Worm (Caenorhabditis elegans) whole organism, L4 larva: ENCODE results near the gene Y48A6B.7.

Experiments used
- D1046.2 ChIP-seq: fragments of 200-800 bp; sonication (Bioruptor generic); IDR thresholded peaks from 2 replicates; pipeline ENCODE4 v1.3.6; 2022; ENCODE audit warnings: missing genetic modification characterization, missing compliant biosample characterization
- F10B5.3 ChIP-seq: sonication (generic microtip); optimal IDR thresholded peaks from 2 replicates; lab custom pipeline; 2016; ENCODE audit warnings: mild to moderate bottlenecking, missing genetic modification characterization, missing compliant biosample characterization
- F37D6.2 ChIP-seq: sonication (generic microtip); optimal IDR thresholded peaks from 2 replicates; lab custom pipeline; 2016; ENCODE audit warnings: mild to moderate bottlenecking, missing genetic modification characterization, missing compliant biosample characterization
- F44E2.7 ChIP-seq: fragments of 200-800 bp; sonication (Bioruptor generic); IDR thresholded peaks from 2 replicates; pipeline ENCODE4 v2.1.2; 2022; ENCODE audit warnings: missing genetic modification characterization, missing compliant biosample characterization
- T26A8.4 ChIP-seq: fragments of 200-800 bp; sonication (Bioruptor generic); IDR thresholded peaks from 2 replicates; pipeline ENCODE4 v1.3.6; 2022; ENCODE audit warnings: missing genetic modification characterization, missing compliant biosample characterization
- Y75B8A.6 ChIP-seq: fragments of 200-800 bp; sonication (Bioruptor generic); IDR thresholded peaks from 2 replicates; pipeline ENCODE4 v1.3.6; 2022; ENCODE audit warnings: missing genetic modification reagents, missing genetic modification characterization, missing compliant biosample characterization
- ZK337.2 ChIP-seq: fragments of 200-800 bp; sonication (Bioruptor generic); IDR thresholded peaks from 2 replicates; pipeline ENCODE4 v1.3.6; 2022; ENCODE audit warnings: missing genetic modification reagents, missing genetic modification characterization, missing compliant biosample characterization
- ceh-32 ChIP-seq: sonication (generic microtip); optimal IDR thresholded peaks from 2 replicates; lab custom pipeline; 2016; ENCODE audit warnings: mild to moderate bottlenecking, missing genetic modification characterization, missing compliant biosample characterization; ENCODE audit not compliant: poor library complexity
- ceh-62 ChIP-seq: sonication (generic microtip); optimal IDR thresholded peaks from 2 replicates; lab custom pipeline; 2017; ENCODE audit warnings: missing biosample characterization, missing genetic modification characterization
- daf-12 ChIP-seq: fragments of 150-350 bp; optimal IDR thresholded peaks from 2 replicates; lab custom pipeline; 2014; ENCODE audit warnings: missing biosample characterization, missing genetic modification reagents, missing genetic modification characterization
- daf-16 ChIP-seq, 3 experiments: sonication (generic microtip); optimal IDR thresholded peaks; 2 replicates each; lab custom pipeline; 2016 to 2017; ENCODE audit warnings: missing genetic modification characterization in 3 of 3, missing genetic modification reagents in 3 of 3, mild to moderate bottlenecking in 2 of 3, missing compliant biosample characterization in 2 of 3, missing biosample characterization in 1 of 3, moderate library complexity in 1 of 3
- dmd-6 ChIP-seq: fragments of 200-800 bp; sonication (Bioruptor generic); IDR thresholded peaks from 2 replicates; pipeline ENCODE4 v1.3.6; 2022; ENCODE audit warnings: missing genetic modification reagents, missing genetic modification characterization, missing compliant biosample characterization
- dpl-1 ChIP-seq: fragments of 150-350 bp; optimal IDR thresholded peaks from 2 replicates; lab custom pipeline; 2014; ENCODE audit warnings: missing biosample characterization, missing genetic modification reagents, missing genetic modification characterization
- dve-1 ChIP-seq: sonication (generic microtip); optimal IDR thresholded peaks from 2 replicates; lab custom pipeline; 2017; ENCODE audit warnings: antibody characterized with exemption, mild to moderate bottlenecking, missing genetic modification characterization, missing compliant biosample characterization; ENCODE audit not compliant: insufficient read depth
- egl-27 ChIP-seq: sonication (generic microtip); optimal IDR thresholded peaks from 3 replicates; lab custom pipeline; 2017; ENCODE audit warnings: missing biosample characterization, missing genetic modification reagents, missing genetic modification characterization
- egl-43 ChIP-seq: fragments of 200-800 bp; sonication (Bioruptor generic); IDR thresholded peaks from 2 replicates; pipeline ENCODE4 v1.3.6; 2022; ENCODE audit warnings: missing genetic modification reagents, missing genetic modification characterization, missing compliant biosample characterization
- gei-8 ChIP-seq: fragments of 200-800 bp; sonication (Bioruptor generic); optimal IDR thresholded peaks from 2 replicates; lab custom pipeline; 2018; ENCODE audit warnings: mild to moderate bottlenecking, missing genetic modification characterization, missing compliant biosample characterization
- hlh-11 ChIP-seq: fragments of 200-800 bp; sonication (Bioruptor generic); optimal IDR thresholded peaks from 2 replicates; lab custom pipeline; 2018; ENCODE audit warnings: mild to moderate bottlenecking, missing genetic modification characterization, missing compliant biosample characterization
- hmg-1.1 ChIP-seq: fragments of 200-800 bp; sonication (Bioruptor generic); IDR thresholded peaks from 2 replicates; pipeline ENCODE4 v1.3.6; 2022; ENCODE audit warnings: missing genetic modification reagents, missing genetic modification characterization, missing compliant biosample characterization
- lin-1 ChIP-seq: fragments of 200-800 bp; sonication (Bioruptor generic); IDR thresholded peaks from 2 replicates; pipeline ENCODE4 v1.3.6; 2022; ENCODE audit warnings: missing genetic modification reagents, missing genetic modification characterization, missing compliant biosample characterization
- lsy-2 ChIP-seq, 2 experiments: fragments of 150-350 bp in 1 of 2; sonication (generic microtip) in 1 of 2; optimal IDR thresholded peaks; 2 replicates each; lab custom pipeline; 2014 to 2017; ENCODE audit warnings: missing biosample characterization in 2 of 2, missing genetic modification characterization in 2 of 2
- mdl-1 ChIP-seq, 2 experiments: fragments of 150-350 bp in 1 of 2; sonication (generic microtip) in 1 of 2; optimal IDR thresholded peaks; 2 replicates each; lab custom pipeline; 2014 to 2017; ENCODE audit warnings: missing biosample characterization in 2 of 2, missing genetic modification characterization in 2 of 2
- mep-1 ChIP-seq: fragments of 150-350 bp; sonication (generic microtip); optimal IDR thresholded peaks from 3 replicates; lab custom pipeline; 2014; ENCODE audit warnings: missing biosample characterization, missing genetic modification characterization
- mes-2 ChIP-seq: sonication (generic microtip); optimal IDR thresholded peaks from 2 replicates; lab custom pipeline; 2016; ENCODE audit warnings: missing genotype, mild to moderate bottlenecking, missing genetic modification characterization, missing compliant biosample characterization; ENCODE audit not compliant: poor library complexity, severe bottlenecking
- mxl-3 ChIP-seq: fragments of 200-800 bp; sonication (Bioruptor generic); optimal IDR thresholded peaks from 2 replicates; lab custom pipeline; 2018; ENCODE audit warnings: mild to moderate bottlenecking, missing genetic modification characterization, missing compliant biosample characterization
- nhr-10 ChIP-seq: fragments of 150-350 bp; optimal IDR thresholded peaks from 2 replicates; lab custom pipeline; 2014; ENCODE audit warnings: missing biosample characterization, missing genetic modification characterization
- nhr-102 ChIP-seq: sonication (generic microtip); optimal IDR thresholded peaks from 2 replicates; lab custom pipeline; 2016; ENCODE audit warnings: mild to moderate bottlenecking, missing genetic modification characterization, moderate library complexity, missing compliant biosample characterization
- nhr-28 ChIP-seq: fragments of 150-350 bp; optimal IDR thresholded peaks from 2 replicates; lab custom pipeline; 2014; ENCODE audit warnings: missing biosample characterization, missing genetic modification characterization
- nhr-41 ChIP-seq: fragments of 200-800 bp; sonication (Bioruptor generic); IDR thresholded peaks from 2 replicates; pipeline ENCODE4 v1.3.6; 2022; ENCODE audit warnings: missing genetic modification reagents, missing genetic modification characterization, missing compliant biosample characterization
- nhr-42 ChIP-seq: fragments of 200-800 bp; sonication (Bioruptor generic); IDR thresholded peaks from 2 replicates; pipeline ENCODE4 v1.3.6; 2022; ENCODE audit warnings: missing genetic modification characterization, missing compliant biosample characterization
- nhr-76 ChIP-seq: fragments of 150-350 bp; optimal IDR thresholded peaks from 2 replicates; lab custom pipeline; 2014; ENCODE audit warnings: missing biosample characterization, missing genetic modification characterization
- pha-4 ChIP-seq, 2 experiments: fragments of 150-350 bp in 1 of 2; fragments of 200-800 bp in 1 of 2; sonication (Bioruptor generic) in 1 of 2; IDR thresholded peaks in 1 of 2; optimal IDR thresholded peaks in 1 of 2; 2 replicates each; pipeline versions ENCODE4 v1.3.6 to Lab custom; 2014 to 2022; ENCODE audit warnings: missing genetic modification characterization in 2 of 2, missing genetic modification reagents in 2 of 2, missing biosample characterization in 1 of 2, missing compliant biosample characterization in 1 of 2
- php-3 ChIP-seq: fragments of 200-800 bp; sonication (Bioruptor generic); IDR thresholded peaks from 2 replicates; pipeline ENCODE4 v1.3.6; 2022; ENCODE audit warnings: missing genetic modification reagents, missing genetic modification characterization, missing compliant biosample characterization
- pqm-1 ChIP-seq: sonication (generic microtip); optimal IDR thresholded peaks from 2 replicates; lab custom pipeline; 2017; ENCODE audit warnings: missing biosample characterization, missing genetic modification characterization
- rbr-2 ChIP-seq: sonication (generic microtip); optimal IDR thresholded peaks from 2 replicates; lab custom pipeline; 2016; ENCODE audit warnings: missing genotype, missing genetic modification characterization, missing compliant biosample characterization
- saeg-2 ChIP-seq: fragments of 200-800 bp; sonication (Bioruptor generic); IDR thresholded peaks from 2 replicates; pipeline ENCODE4 v1.3.6; 2022; ENCODE audit warnings: missing genetic modification reagents, missing genetic modification characterization, missing compliant biosample characterization
- snpc-1.2 ChIP-seq: fragments of 200-800 bp; sonication (Bioruptor generic); IDR thresholded peaks from 2 replicates; pipeline ENCODE4 v1.3.6; 2022; ENCODE audit warnings: missing genetic modification reagents, missing genetic modification characterization, missing compliant biosample characterization
- unc-39 ChIP-seq: sonication (generic microtip); optimal IDR thresholded peaks from 2 replicates; lab custom pipeline; 2017; ENCODE audit warnings: missing biosample characterization, missing genetic modification characterization
- unc-62 ChIP-seq, 3 experiments: fragments of 150-350 bp in 1 of 3; sonication (generic microtip); optimal IDR thresholded peaks in 2 of 3; peaks in 1 of 3; 1 replicate in 1 of 3; 2 replicates in 2 of 3; lab custom pipeline; 2014 to 2017; ENCODE audit warnings: missing biosample characterization in 3 of 3, missing genetic modification characterization in 3 of 3, missing genetic modification reagents in 3 of 3, missing genotype in 1 of 3
- vab-7 ChIP-seq: fragments of 200-800 bp; sonication (Bioruptor generic); IDR thresholded peaks from 2 replicates; pipeline ENCODE4 v1.3.6; 2022; ENCODE audit warnings: missing genetic modification reagents, missing genetic modification characterization, missing compliant biosample characterization
- zfp-3 ChIP-seq: fragments of 200-800 bp; sonication (Bioruptor generic); conservative IDR thresholded peaks from 2 replicates; pipeline ENCODE4 v1.3.6; 2022; ENCODE audit warnings: missing genetic modification reagents, missing genetic modification characterization, missing compliant biosample characterization

Y48A6B.7 gene

DNA sequence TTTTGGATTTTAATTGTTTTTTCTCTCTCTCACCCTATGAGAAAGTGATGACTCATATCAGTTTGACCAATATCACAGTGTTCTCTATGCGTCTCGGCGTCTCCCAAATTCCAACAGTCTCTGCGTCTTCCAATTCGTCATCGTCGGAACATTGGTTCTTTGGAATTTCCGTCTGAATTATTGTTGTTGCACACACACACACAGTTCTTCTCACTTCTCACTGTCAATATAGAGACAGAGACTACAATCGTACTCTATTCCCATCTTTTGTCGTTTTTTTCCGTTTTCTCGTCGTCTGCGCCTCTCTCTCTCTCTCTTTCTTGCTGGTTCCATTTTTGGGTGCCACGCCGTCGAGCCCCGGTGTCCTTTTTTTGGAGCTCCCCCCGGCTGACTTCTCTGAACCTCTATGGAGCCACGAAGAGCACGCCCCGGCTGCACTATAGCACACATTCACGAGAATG is 24.3 kb upstream of the Y48A6B.7 start (continued):
- no peak for TF ChIP-seq nhr-42
- no peak for TF ChIP-seq nhr-102 (tag; lab: Kevin White, UChicago)
- TF ChIP-seq F44E2.7 (GFP tag; lab: Robert Waterston, UW) = no peak
- no peak for TF ChIP-seq gei-8 (GFP tag; lab: Kevin White, UChicago)
- no peak for TF ChIP-seq ZK337.2
- no peak for TF ChIP-seq snpc-1.2 (GFP tag; lab: Robert Waterston, UW)
- no peak for TF ChIP-seq nhr-10 (tag; lab: Kevin White, UChicago)
- TF ChIP-seq egl-27 (tag; lab: Kevin White, UChicago) = no peak
- TF ChIP-seq D1046.2 (GFP tag; lab: Robert Waterston, UW) = no peak
- TF ChIP-seq F37D6.2 (tag; lab: Kevin White, UChicago) = no peak
- TF ChIP-seq vab-7 (GFP tag; lab: Robert Waterston, UW) = no peak
- TF ChIP-seq rbr-2 (tag; lab: Kevin White, UChicago) = peak; percentile 20
- 0 out of 2 replicates have a peak, but pooled peaks have one; percentile 23 for TF ChIP-seq pha-4 (GFP tag; IDR thresholded peaks at IDR 0.05; lab: Robert Waterston, UW)
- TF ChIP-seq pha-4 (tag; optimal IDR thresholded peaks at IDR 0.05; lab: Kevin White, UChicago) = peak; percentile 50
- TF ChIP-seq ceh-32 (tag; lab: Kevin White, UChicago) = no peak
- TF ChIP-seq nhr-41 (GFP tag; lab: Robert Waterston, UW) = no peak
- no peak for TF ChIP-seq F10B5.3 (tag; lab: Kevin White, UChicago)
- TF ChIP-seq dpl-1 (GFP tag; lab: Kevin White, UChicago) = no peak
- peak in 1 of 2 experiments; percentile 78 for TF ChIP-seq unc-62 (GFP tag; optimal IDR thresholded peaks at IDR 0.05 in 1 of 2; lab: Kevin White, UChicago)
- no peak for TF ChIP-seq unc-62 (tag; optimal IDR thresholded peaks at IDR 0.05; lab: Kevin White, UChicago)
- no peak for TF ChIP-seq mxl-3 (GFP tag; lab: Kevin White, UChicago)
- TF ChIP-seq saeg-2 (GFP tag; lab: Robert Waterston, UW) = no peak
- TF ChIP-seq hmg-1.1 (GFP tag; lab: Robert Waterston, UW) = 0 out of 2 replicates have a peak, but pooled peaks have one; percentile 11
- TF ChIP-seq unc-39 (tag; lab: Kevin White, UChicago) = no peak
- no peak for TF ChIP-seq nhr-76 (tag; lab: Kevin White, UChicago)
- TF ChIP-seq zfp-3 (GFP tag; lab: Robert Waterston, UW) = no peak
- no peak for TF ChIP-seq T26A8.4 (GFP tag; lab: Robert Waterston, UW)
- TF ChIP-seq ceh-62 (tag; lab: Kevin White, UChicago) = no peak
- peak in 1 of 2 experiments; percentile 15 for TF ChIP-seq lsy-2 (tag; optimal IDR thresholded peaks at IDR 0.05; lab: Kevin White, UChicago)
- 0 out of 2 replicates have a peak, but pooled peaks have one; percentile 4 for TF ChIP-seq egl-43 (GFP tag; lab: Robert Waterston, UW)
- TF ChIP-seq daf-12 = no peak
- peak; percentile 11 to 67 for TF ChIP-seq mdl-1 (tag; optimal IDR thresholded peaks at IDR 0.05; lab: Kevin White, UChicago)
- no peak for TF ChIP-seq Y75B8A.6 (GFP tag; lab: Robert Waterston, UW)

DNA sequence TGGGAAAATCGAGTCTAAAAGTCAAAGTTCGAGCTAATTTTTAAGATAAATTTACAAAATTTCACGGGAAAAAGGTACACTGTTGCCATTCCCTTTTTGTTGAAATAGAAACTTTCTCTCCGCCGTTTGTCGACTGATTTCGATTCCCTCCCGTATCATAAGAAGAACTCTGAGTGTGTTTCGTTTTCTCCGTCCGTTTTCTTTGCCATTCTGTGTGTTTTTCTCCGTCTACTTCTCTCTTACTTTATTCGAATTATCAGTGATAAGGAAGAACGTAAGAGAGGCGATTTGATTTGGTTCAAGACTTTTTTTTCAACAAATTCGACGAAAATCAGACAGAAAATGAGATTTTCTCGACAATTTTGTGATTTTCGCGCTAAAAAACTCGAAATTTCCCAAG is 20.2 kb upstream of the Y48A6B.7 start:
- TF ChIP-seq hlh-11 (tag; lab: Kevin White, UChicago) = peak; percentile 43
- peak; percentile 76 for TF ChIP-seq nhr-28 (tag; lab: Kevin White, UChicago)
- no peak for TF ChIP-seq daf-16 (GFP tag; optimal IDR thresholded peaks at IDR 0.05; lab: Kevin White, UChicago)
- peak; percentile 39 for TF ChIP-seq daf-16 (tag; optimal IDR thresholded peaks at IDR 0.05; lab: Kevin White, UChicago)
- TF ChIP-seq dve-1 = peak; percentile 30
- no peak for TF ChIP-seq gei-8 (GFP tag; lab: Kevin White, UChicago)
- no peak for TF ChIP-seq php-3
- TF ChIP-seq pqm-1 (tag; lab: Kevin White, UChicago) = peak; percentile 81
- TF ChIP-seq mep-1 (tag; lab: Kevin White, UChicago) = peak; percentile 3
- TF ChIP-seq lin-1 (GFP tag; lab: Robert Waterston, UW) = no peak
- TF ChIP-seq mes-2 (tag; lab: Kevin White, UChicago) = no peak
- TF ChIP-seq mdl-1 (tag; optimal IDR thresholded peaks at IDR 0.05; lab: Kevin White, UChicago) = no peak
- TF ChIP-seq dmd-6 (GFP tag; lab: Robert Waterston, UW) = peak; percentile 34; the same call in 1 of the 2 replicates
- TF ChIP-seq, all 104 proteins: peak for 7
